Worm (Caenorhabditis elegans): ENCODE results near the gene F47D12.3.

DNA sequence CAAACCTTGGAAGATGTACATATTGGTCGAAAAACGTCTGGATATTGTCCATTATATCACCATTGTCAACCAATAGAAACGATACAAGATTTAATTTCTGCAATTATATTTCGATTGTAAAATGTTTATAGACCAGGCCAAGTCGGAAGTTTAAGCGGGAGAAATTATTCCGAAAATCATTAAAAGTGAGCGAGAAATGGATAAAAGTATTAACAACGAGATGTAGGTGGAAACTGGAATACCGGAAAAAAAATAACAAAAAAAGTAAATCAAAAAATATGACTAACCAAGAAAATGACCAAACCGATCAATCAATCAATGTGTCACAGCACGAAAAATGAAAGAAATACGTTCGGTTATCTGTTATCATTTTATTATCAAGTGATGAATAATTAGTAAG, 11.1 kb upstream of the F47D12.3 start, which contains the start of gene F47D12.6:
- TF ChIP-seq ztf-23 (GFP tag; IDR thresholded peaks at IDR 0.05) = no peak
- TF ChIP-seq ztf-29 (GFP tag; IDR thresholded peaks at IDR 0.05) = no peak
- TF ChIP-seq med-1 (GFP tag; optimal IDR thresholded peaks at IDR 0.05; ENCODE audit: insufficient read depth) = no peak
- no peak for TF ChIP-seq flt-1 (GFP tag; IDR thresholded peaks at IDR 0.05)
- TF ChIP-seq ref-1 (GFP tag; conservative IDR thresholded peaks at IDR 0.05) = no peak
